Fruit fly (Drosophila melanogaster): ENCODE data around the gene hng3.

Gene hng3

dm6 chr3L:723654-724461 is 31.4 kb downstream of the hng3 start:
- TF ChIP-seq oc (tag; optimal IDR thresholded peaks at IDR 0.05) (peak; percentile 82), ranshi (GFP tag; IDR thresholded peaks at IDR 0.05) (no peak), maf-S (GFP tag; optimal IDR thresholded peaks at IDR 0.05) (no peak), Hey (tag; optimal IDR thresholded peaks at IDR 0.05) (no peak), Hr78 (GFP tag; optimal IDR thresholded peaks at IDR 0.05) (peak in 1 of 2 experiments; percentile 53), CG8281 (tag; optimal IDR thresholded peaks at IDR 0.05) (peak; percentile 57), tx (GFP tag; optimal IDR thresholded peaks at IDR 0.05) (no peak), gsb-n (tag; optimal IDR thresholded peaks at IDR 0.05) (peak; percentile 50), abd-A (tag; optimal IDR thresholded peaks at IDR 0.05) (peak; percentile 83), CG2875 (GFP tag; optimal IDR thresholded peaks at IDR 0.05) (no peak), nmo (GFP tag; optimal IDR thresholded peaks at IDR 0.05) (no peak), gcm (GFP tag; optimal IDR thresholded peaks at IDR 0.05) (peak; percentile 91), CG10565 (GFP tag; optimal IDR thresholded peaks at IDR 0.05) (no peak)

DNA sequence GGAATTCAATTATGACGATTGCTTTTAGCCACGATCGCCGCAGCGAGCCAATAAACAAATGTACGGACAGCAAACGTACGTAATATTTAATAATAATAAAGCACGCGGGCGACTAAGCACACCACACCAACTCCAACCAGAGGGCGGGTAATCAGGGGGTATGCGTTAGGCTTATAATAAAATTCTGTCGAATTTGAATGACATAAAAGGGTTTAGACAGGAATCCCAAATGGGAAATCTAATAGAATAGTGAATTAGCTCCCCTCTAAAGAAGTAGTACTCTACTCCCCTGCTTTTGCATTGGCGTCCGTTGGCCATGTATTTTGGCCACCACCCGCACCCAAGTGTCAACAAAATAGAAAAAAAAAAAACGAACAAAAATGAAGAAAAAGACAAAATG is 32.9 kb downstream of the hng3 start:
- TF ChIP-seq CG10321 (GFP tag; IDR thresholded peaks at IDR 0.05) (no peak), Hmr (GFP tag; optimal IDR thresholded peaks at IDR 0.05) (no peak), pho (GFP tag; optimal IDR thresholded peaks at IDR 0.05) (no peak), CG32532 (GFP tag; IDR thresholded peaks at IDR 0.05) (0 out of 2 replicates have a peak, but pooled peaks have one; percentile 48), ab (GFP tag; optimal IDR thresholded peaks at IDR 0.05) (no peak), CG7745 (tag; optimal IDR thresholded peaks at IDR 0.05) (no peak), CG30020 (tag; optimal IDR thresholded peaks at IDR 0.05) (no peak), chinmo (GFP tag; IDR thresholded peaks at IDR 0.05; ENCODE audit: partially characterized antibody) (no peak), Ptx1 (GFP tag; IDR thresholded peaks at IDR 0.05) (peak; percentile 70), ken (GFP tag; IDR thresholded peaks at IDR 0.05) (no peak), CG10267 (tag; optimal IDR thresholded peaks at IDR 0.05) (no peak), schlank (tag; optimal IDR thresholded peaks at IDR 0.05) (no peak), Myb (GFP tag; optimal IDR thresholded peaks at IDR 0.05) (no peak), CoRest (tag; optimal IDR thresholded peaks at IDR 0.05) (peak; percentile 8), CG15073 (GFP tag; optimal IDR thresholded peaks at IDR 0.05) (no peak), CG11696 (GFP tag; IDR thresholded peaks at IDR 0.05) (no peak), Bdp1 (GFP tag; optimal IDR thresholded peaks at IDR 0.05) (no peak), tgo (GFP tag; IDR thresholded peaks at IDR 0.05) (peak; percentile 55), CG6765 (GFP tag; optimal IDR thresholded peaks at IDR 0.05) (no peak), Bgb (GFP tag; IDR thresholded peaks at IDR 0.05; ENCODE audit: partially characterized antibody) (no peak), lbe (GFP tag; optimal IDR thresholded peaks at IDR 0.05) (no peak), CG7271 (tag; optimal IDR thresholded peaks at IDR 0.05) (no peak), dati (GFP tag; IDR thresholded peaks at IDR 0.05) (peak; percentile 36; the same call in 1 of the 2 replicates), CG32772 (GFP tag; IDR thresholded peaks at IDR 0.05) (peak; percentile 56), CrebB (tag; optimal IDR thresholded peaks at IDR 0.05) (no peak), CG15696 (tag; optimal IDR thresholded peaks at IDR 0.05) (no peak), Oli (tag; optimal IDR thresholded peaks at IDR 0.05) (peak; percentile 38), da (GFP tag; optimal IDR thresholded peaks at IDR 0.05) (no peak), CG1792 (GFP tag; optimal IDR thresholded peaks at IDR 0.05) (no peak), cas (GFP tag; IDR thresholded peaks at IDR 0.05) (no peak), Asciz (GFP tag; optimal IDR thresholded peaks at IDR 0.05) (no peak), MESR4 (GFP tag; optimal IDR thresholded peaks at IDR 0.05) (no peak), tx (GFP tag; optimal IDR thresholded peaks at IDR 0.05) (no peak), Hr3 (GFP tag; optimal IDR thresholded peaks at IDR 0.05) (no peak), CG9727 (GFP tag; optimal IDR thresholded peaks at IDR 0.05) (no peak), Max (GFP tag; optimal IDR thresholded peaks at IDR 0.05) (no peak)

Data from whole organism, embryonic.